Fruit fly (Drosophila melanogaster) Kc167 (cell line): ENCODE results near the gene CG14625.

Source experiments
- Myc ChIP-seq: fragments of >200 bp; optimal IDR thresholded peaks from 2 replicates; lab custom pipeline; 2017; ENCODE audit warnings: missing external identifiers
- h ChIP-seq: fragments of >200 bp; optimal IDR thresholded peaks from 3 replicates; lab custom pipeline; 2018; ENCODE audit warnings: missing external identifiers
- insv ChIP-seq: fragments of >200 bp; optimal IDR thresholded peaks from 3 replicates; lab custom pipeline; 2018; ENCODE audit warnings: missing external identifiers
- psq ChIP-seq: fragments of >200 bp; optimal IDR thresholded peaks from 2 replicates; lab custom pipeline; 2017; ENCODE audit warnings: missing external identifiers
- ttk ChIP-seq: sonication (Bioruptor generic); optimal IDR thresholded peaks from 2 replicates; lab custom pipeline; 2017; ENCODE audit warnings: missing external identifiers

DNA sequence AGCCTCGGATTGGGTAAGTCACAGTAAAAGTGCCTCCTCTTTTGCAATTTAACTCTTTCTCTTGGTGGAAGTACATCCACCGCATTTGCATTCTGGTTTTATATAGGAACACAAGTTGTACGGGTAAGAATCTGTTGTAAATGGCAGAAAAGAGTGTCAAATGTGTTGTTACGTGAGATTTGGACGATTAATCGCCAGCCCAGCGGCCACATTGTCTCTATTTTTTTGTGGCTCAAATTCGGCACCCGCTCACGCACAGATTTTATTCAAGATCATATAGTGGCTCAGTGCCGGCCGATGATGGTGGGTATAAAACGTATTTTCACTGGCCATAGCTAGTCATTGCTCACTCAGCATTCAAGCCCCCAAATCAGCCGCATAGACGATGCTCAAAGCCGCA lies 4.1 kb downstream of the CG14625 start, which contains the start of gene CG11381:
- TF ChIP-seq psq (lab: Kevin White, UChicago): no peak
- no peak for TF ChIP-seq ttk
- TF ChIP-seq h (lab: Kevin White, UChicago): no peak
- no peak for TF ChIP-seq insv (lab: Kevin White, UChicago)
- TF ChIP-seq Myc (lab: Kevin White, UChicago): no peak
